Worm (Caenorhabditis elegans): ENCODE measurements around the gene H04M03.3.

- TF ChIP-seq nhr-11 (tag; optimal IDR thresholded peaks at IDR 0.05) (no peak), pqm-1 (tag; optimal IDR thresholded peaks at IDR 0.05) (no peak), ztf-4 (tag; optimal IDR thresholded peaks at IDR 0.05) (no peak), unc-130 (tag; optimal IDR thresholded peaks at IDR 0.05) (no peak), nhr-90 (tag; optimal IDR thresholded peaks at IDR 0.05; ENCODE audit: poor library complexity) (no peak), lin-13 (GFP tag; optimal IDR thresholded peaks at IDR 0.05) (no peak), skn-1 (tag; optimal IDR thresholded peaks at IDR 0.05) (no peak)
Measured at ce11 chrIV:5859876-5860275, 31.5 kb upstream of the H04M03.3 start, which contains the start of gene C06E7.4.

Measured in whole organism, L1 larva.